Worm (Caenorhabditis elegans) whole organism, midembryonic: Measurements from ENCODE around the gene F01G10.6.

ENCODE experiments used
- T22C8.4 ChIP-seq: fragments of 200-800 bp; sonication (Bioruptor generic); IDR thresholded peaks from 2 replicates; pipeline ENCODE4 v1.3.6; 2022; ENCODE audit warnings: missing genetic modification characterization, missing compliant biosample characterization
- cog-1 ChIP-seq: sonication (generic microtip); optimal IDR thresholded peaks from 2 replicates; lab custom pipeline; 2016; ENCODE audit warnings: missing genetic modification characterization, missing compliant biosample characterization
- flt-1 ChIP-seq: fragments of 200-800 bp; sonication (Bioruptor generic); IDR thresholded peaks from 2 replicates; pipeline ENCODE4 v1.3.6; 2022; ENCODE audit warnings: missing genetic modification characterization, missing compliant biosample characterization
- klf-2 ChIP-seq: fragments of 200-800 bp; sonication (Bioruptor generic); conservative IDR thresholded peaks from 2 replicates; pipeline ENCODE4 v1.3.6; 2022; ENCODE audit warnings: missing genetic modification reagents, missing genetic modification characterization, missing compliant biosample characterization
- med-1 ChIP-seq: sonication (generic microtip); optimal IDR thresholded peaks from 2 replicates; lab custom pipeline; 2017; ENCODE audit warnings: missing genetic modification characterization, mild to moderate bottlenecking, missing compliant biosample characterization, antibody characterized with exemption, missing genetic modification reagents; ENCODE audit not compliant: insufficient read depth
- ref-1 ChIP-seq: fragments of 200-800 bp; sonication (Bioruptor generic); conservative IDR thresholded peaks from 2 replicates; pipeline ENCODE4 v1.3.6; 2022; ENCODE audit warnings: missing genetic modification reagents, missing genetic modification characterization, missing compliant biosample characterization
- ztf-29 ChIP-seq: fragments of 200-800 bp; sonication (Bioruptor generic); IDR thresholded peaks from 2 replicates; pipeline ENCODE4 v1.3.6; 2022; ENCODE audit warnings: missing genetic modification reagents, missing genetic modification characterization, missing compliant biosample characterization

ce11 chrIV:10245666-10246210 lies 18.3 kb upstream of the F01G10.6 start, which contains the start of gene F01G10.10:
- TF ChIP-seq klf-2 (no peak), flt-1 (no peak), ref-1 (GFP tag; lab: Robert Waterston, UW) (no peak), ztf-29 (GFP tag; lab: Robert Waterston, UW) (no peak), med-1 (GFP tag; lab: Kevin White, UChicago) (no peak), cog-1 (tag; lab: Kevin White, UChicago) (no peak), T22C8.4 (GFP tag; lab: Robert Waterston, UW) (no peak)
